Worm (Caenorhabditis elegans): Measurements from ENCODE around the gene mop-25.1.

Gene mop-25.1

ce11 chrX:3976755-3977154 lies 35.3 kb upstream of the mop-25.1 start:
- TF ChIP-seq unc-55 (GFP tag; optimal IDR thresholded peaks at IDR 0.05) (peak; percentile 54), tbx-2 (tag; optimal IDR thresholded peaks at IDR 0.05) (no peak)

DNA sequence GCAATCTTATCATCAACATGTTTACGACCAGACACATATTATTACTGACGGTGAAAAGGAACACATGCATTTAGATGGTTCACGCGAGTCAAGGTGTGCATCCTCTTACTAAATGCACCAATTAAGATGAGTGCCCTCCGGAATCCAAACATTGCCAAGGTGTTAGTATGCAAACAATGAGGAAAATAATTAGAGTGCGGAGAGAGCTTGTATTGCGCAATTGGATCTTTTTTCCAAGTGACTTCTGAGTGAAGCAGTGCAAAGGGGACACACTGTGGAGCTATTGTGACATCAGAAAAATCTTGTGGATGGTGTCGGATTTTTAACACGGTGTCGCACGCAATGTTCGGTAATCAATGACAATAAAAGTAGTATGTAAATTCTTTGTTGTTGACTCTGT lies 34.7 kb upstream of the mop-25.1 start:
- TF ChIP-seq K02D7.2 (tag; optimal IDR thresholded peaks at IDR 0.05) (no peak), ref-2 (tag; optimal IDR thresholded peaks at IDR 0.05) (peak; percentile 74), dmd-4 (tag; optimal IDR thresholded peaks at IDR 0.05; ENCODE audit: borderline replicate concordance) (no peak), ceh-6 (GFP tag; optimal IDR thresholded peaks at IDR 0.05) (no peak)

DNA sequence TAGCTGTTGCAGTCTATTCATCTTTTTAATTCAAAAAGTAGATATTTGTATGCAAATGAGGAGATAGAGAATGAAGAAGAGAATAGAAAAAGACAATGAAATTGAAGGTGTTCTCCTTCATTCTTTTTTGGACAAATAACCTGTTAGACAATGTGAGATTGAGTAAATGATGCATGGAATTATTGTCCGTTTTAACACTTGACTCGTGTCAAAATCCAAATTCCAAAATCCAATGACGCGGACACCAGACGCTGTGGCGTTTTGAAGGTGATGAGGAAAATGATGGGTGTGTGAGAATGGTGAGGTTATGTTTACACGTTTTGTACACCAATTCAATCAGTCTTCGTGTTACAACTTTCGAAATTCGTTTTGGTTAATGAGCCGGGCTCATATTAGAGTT lies 32.9 kb upstream of the mop-25.1 start:
- TF ChIP-seq madf-2 (tag; optimal IDR thresholded peaks at IDR 0.05) (no peak), unc-3 (GFP tag; conservative IDR thresholded peaks at IDR 0.05) (no peak), unc-3 (tag; optimal IDR thresholded peaks at IDR 0.05) (no peak), pat-9 (tag; optimal IDR thresholded peaks at IDR 0.05) (no peak), ztf-16 (tag; optimal IDR thresholded peaks at IDR 0.05) (no peak), syd-9 (tag; optimal IDR thresholded peaks at IDR 0.05) (no peak), tbx-7 (tag; optimal IDR thresholded peaks at IDR 0.05) (no peak), pha-2 (tag; optimal IDR thresholded peaks at IDR 0.05) (no peak), pha-4 (tag; optimal IDR thresholded peaks at IDR 0.05) (no peak), ceh-45 (GFP tag; IDR thresholded peaks at IDR 0.05) (no peak), dmd-4 (tag; optimal IDR thresholded peaks at IDR 0.05; ENCODE audit: borderline replicate concordance) (no peak), rnt-1 (tag; optimal IDR thresholded peaks at IDR 0.05) (no peak), unc-86 (tag; optimal IDR thresholded peaks at IDR 0.05) (no peak), pag-3 (tag; optimal IDR thresholded peaks at IDR 0.05; ENCODE audit: borderline replicate concordance) (no peak), hlh-30 (tag; optimal IDR thresholded peaks at IDR 0.05; ENCODE audit: insufficient read depth) (no peak), nfya-1 (tag; optimal IDR thresholded peaks at IDR 0.05) (no peak), ceh-19 (GFP tag; optimal IDR thresholded peaks at IDR 0.05) (no peak), sox-4 (tag; optimal IDR thresholded peaks at IDR 0.05) (no peak), ceh-2 (tag; optimal IDR thresholded peaks at IDR 0.05) (no peak), ref-2 (tag; optimal IDR thresholded peaks at IDR 0.05) (no peak), ama-1 (optimal IDR thresholded peaks at IDR 0.05) (no peak)

- TF ChIP-seq odd-2 (tag; optimal IDR thresholded peaks at IDR 0.05) (no peak), pha-4 (tag; optimal IDR thresholded peaks at IDR 0.05) (no peak), mec-3 (tag; optimal IDR thresholded peaks at IDR 0.05; ENCODE audit: borderline replicate concordance) (no peak), ceh-34 (tag; optimal IDR thresholded peaks at IDR 0.05) (no peak), unc-3 (GFP tag; conservative IDR thresholded peaks at IDR 0.05) (no peak), unc-3 (tag; optimal IDR thresholded peaks at IDR 0.05) (no peak), ceh-22 (tag; optimal IDR thresholded peaks at IDR 0.05) (no peak), nfya-1 (tag; optimal IDR thresholded peaks at IDR 0.05) (no peak), zip-5 (tag; optimal IDR thresholded peaks at IDR 0.05) (no peak), elt-4 (tag; optimal IDR thresholded peaks at IDR 0.05) (no peak), fkh-6 (tag; optimal IDR thresholded peaks at IDR 0.05) (no peak), pax-1 (tag; optimal IDR thresholded peaks at IDR 0.05) (no peak)
These were observed 29.6 kb upstream of the mop-25.1 start for ce11 chrX:3982370-3982769.

DNA sequence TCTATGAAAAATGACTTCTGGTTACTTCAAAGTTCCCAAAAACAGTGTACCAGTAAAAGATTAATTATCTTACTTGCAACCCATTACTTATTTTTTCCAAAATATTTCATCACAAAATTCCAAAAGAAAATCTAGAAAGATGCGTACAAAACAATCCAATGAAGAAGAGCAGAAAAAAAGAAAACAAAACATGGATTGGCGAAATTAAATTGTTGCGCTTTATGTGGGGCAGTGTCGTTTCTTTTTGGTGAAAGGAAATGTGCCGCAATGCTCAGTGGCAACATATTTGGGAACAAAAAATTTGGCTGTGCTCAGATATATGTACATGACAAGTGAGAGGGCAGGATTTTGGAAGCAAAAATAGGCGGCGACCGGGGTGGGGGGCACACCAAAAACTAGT lies 23.4 kb upstream of the mop-25.1 start:
- peak; percentile 24 for TF ChIP-seq ceh-31 (tag; optimal IDR thresholded peaks at IDR 0.05)
- TF ChIP-seq npax-4 (tag; optimal IDR thresholded peaks at IDR 0.05), result no peak
- TF ChIP-seq ttx-3 (tag; optimal IDR thresholded peaks at IDR 0.05), result no peak
- peak; percentile 58 for TF ChIP-seq unc-42 (tag; optimal IDR thresholded peaks at IDR 0.05)
- TF ChIP-seq F13H6.1 (tag; optimal IDR thresholded peaks at IDR 0.05), result no peak

Measured in whole organism, late embryonic.